Fruit fly (Drosophila melanogaster) whole organism, prepupa: ENCODE measurements around the gene Spn28Db.

ENCODE experiments used
- CG10631 ChIP-seq: fragments of 200-800 bp; sonication (Bioruptor generic); optimal IDR thresholded peaks from 2 replicates; lab custom pipeline; 2016; ENCODE audit warnings: missing biosample characterization, missing genetic modification characterization
- CG11294 ChIP-seq: fragments of 200-800 bp; sonication (Bioruptor generic); IDR thresholded peaks from 2 replicates; pipeline ENCODE4 v1.3.6; 2022; ENCODE audit warnings: missing biosample characterization, missing genetic modification characterization
- CG11762 ChIP-seq: fragments of 200-800 bp; sonication (Bioruptor generic); optimal IDR thresholded peaks from 3 replicates; lab custom pipeline; 2016; ENCODE audit warnings: missing biosample characterization, missing genetic modification characterization; ENCODE audit not compliant: insufficient read depth
- CG11902 ChIP-seq: fragments of 200-800 bp; sonication (Bioruptor generic); optimal IDR thresholded peaks from 3 replicates; lab custom pipeline; 2016; ENCODE audit warnings: missing biosample characterization, missing genetic modification characterization
- CG15336 ChIP-seq: fragments of 200-800 bp; sonication (Bioruptor generic); IDR thresholded peaks from 2 replicates; pipeline ENCODE4 v1.3.6; 2022; ENCODE audit warnings: missing biosample characterization, missing genetic modification characterization
- CG1621 ChIP-seq: fragments of 200-800 bp; sonication (Bioruptor generic); optimal IDR thresholded peaks from 3 replicates; lab custom pipeline; 2018; ENCODE audit warnings: missing biosample characterization, mild to moderate bottlenecking, missing genetic modification characterization
- CG16779 ChIP-seq: fragments of 200-800 bp; sonication (Bioruptor generic); optimal IDR thresholded peaks from 3 replicates; lab custom pipeline; 2017; ENCODE audit warnings: missing biosample characterization, mild to moderate bottlenecking, missing genetic modification characterization
- CG3032 ChIP-seq: fragments of 200-800 bp; optimal IDR thresholded peaks from 2 replicates; lab custom pipeline; 2019; ENCODE audit warnings: missing biosample characterization, mild to moderate bottlenecking, missing genetic modification characterization, moderate library complexity
- CG31627 ChIP-seq: fragments of 200-800 bp; sonication (Bioruptor generic); optimal IDR thresholded peaks from 3 replicates; lab custom pipeline; 2016; ENCODE audit warnings: missing biosample characterization, missing genetic modification characterization
- CG34406 ChIP-seq: fragments of 200-800 bp; sonication (Bioruptor generic); optimal IDR thresholded peaks from 3 replicates; lab custom pipeline; 2016; ENCODE audit warnings: missing biosample characterization, missing genetic modification characterization
- CG3919 ChIP-seq: fragments of 200-800 bp; sonication (Bioruptor generic); optimal IDR thresholded peaks from 3 replicates; lab custom pipeline; 2016; ENCODE audit warnings: missing biosample characterization, missing genetic modification characterization
- CG4318 ChIP-seq: fragments of 200-800 bp; sonication (Bioruptor generic); optimal IDR thresholded peaks from 3 replicates; lab custom pipeline; 2017; ENCODE audit warnings: missing biosample characterization, mild to moderate bottlenecking, missing genetic modification characterization
- CG6163 ChIP-seq: fragments of 200-800 bp; sonication (Bioruptor generic); IDR thresholded peaks from 3 replicates; pipeline ENCODE4 v1.3.6; 2022; ENCODE audit warnings: missing biosample characterization, missing genetic modification characterization
- CG6792 ChIP-seq: fragments of 200-800 bp; sonication (Bioruptor generic); optimal IDR thresholded peaks from 3 replicates; lab custom pipeline; 2016; ENCODE audit warnings: missing biosample characterization, missing genetic modification characterization
- CG6808 ChIP-seq: fragments of 200-800 bp; sonication (Bioruptor generic); optimal IDR thresholded peaks from 3 replicates; lab custom pipeline; 2017; ENCODE audit warnings: missing biosample characterization, missing genetic modification characterization, mild to moderate bottlenecking, moderate library complexity, missing genetic modification reagents
- CG7368 ChIP-seq: fragments of 200-800 bp; sonication (Bioruptor generic); optimal IDR thresholded peaks from 3 replicates; lab custom pipeline; 2016; ENCODE audit warnings: missing biosample characterization, missing genetic modification characterization
- CG8119 ChIP-seq: fragments of 200-800 bp; sonication (Bioruptor generic); IDR thresholded peaks from 3 replicates; pipeline ENCODE4 v1.3.6; 2022; ENCODE audit warnings: missing biosample characterization, missing genetic modification characterization
- CG8319 ChIP-seq: fragments of 200-800 bp; sonication (Bioruptor generic); optimal IDR thresholded peaks from 3 replicates; lab custom pipeline; 2016; ENCODE audit warnings: missing biosample characterization, missing genetic modification characterization
- CG8632 ChIP-seq: fragments of 200-800 bp; sonication (Bioruptor generic); optimal IDR thresholded peaks from 3 replicates; lab custom pipeline; 2016; ENCODE audit warnings: missing biosample characterization, missing genetic modification characterization
- CG9139 ChIP-seq: fragments of 200-800 bp; sonication (Bioruptor generic); optimal IDR thresholded peaks from 3 replicates; lab custom pipeline; 2017; ENCODE audit warnings: missing biosample characterization, mild to moderate bottlenecking, missing genetic modification characterization
- Eip75B ChIP-seq: fragments of 200-800 bp; sonication (Bioruptor generic); optimal IDR thresholded peaks from 3 replicates; lab custom pipeline; 2016; ENCODE audit warnings: missing biosample characterization, missing genetic modification characterization
- Eip78C ChIP-seq: fragments of 200-800 bp; sonication (Bioruptor generic); peaks from one replicate; lab custom pipeline; 2016; ENCODE audit warnings: missing biosample characterization, missing genetic modification characterization
- Eip93F ChIP-seq: fragments of 200-800 bp; sonication (Bioruptor generic); optimal IDR thresholded peaks from 2 replicates; lab custom pipeline; 2016; ENCODE audit warnings: missing biosample characterization, mild to moderate bottlenecking, missing genetic modification characterization
- Ets21C ChIP-seq: fragments of 200-800 bp; sonication (Bioruptor generic); optimal IDR thresholded peaks from 3 replicates; lab custom pipeline; 2016; ENCODE audit warnings: missing biosample characterization, missing genetic modification characterization
- Ets96B ChIP-seq: fragments of 200-800 bp; optimal IDR thresholded peaks from 2 replicates; lab custom pipeline; 2019; ENCODE audit warnings: missing biosample characterization, mild to moderate bottlenecking, missing genetic modification characterization, moderate library complexity
- Hr38 ChIP-seq: sonication (Bioruptor generic); optimal IDR thresholded peaks from 2 replicates; lab custom pipeline; 2016; ENCODE audit warnings: missing biosample characterization, missing genetic modification characterization
- Hr39 ChIP-seq: fragments of 200-800 bp; sonication (Bioruptor generic); optimal IDR thresholded peaks from 2 replicates; lab custom pipeline; 2016; ENCODE audit warnings: missing biosample characterization, missing genetic modification characterization
- Hr4 ChIP-seq: fragments of 200-800 bp; sonication (Bioruptor generic); optimal IDR thresholded peaks from 3 replicates; lab custom pipeline; 2016; ENCODE audit warnings: missing biosample characterization, missing genetic modification characterization
- Met ChIP-seq: fragments of 200-800 bp; sonication (Bioruptor generic); optimal IDR thresholded peaks from 3 replicates; lab custom pipeline; 2016; ENCODE audit warnings: missing biosample characterization, missing genetic modification characterization
- OdsH ChIP-seq: fragments of 200-800 bp; sonication (Bioruptor generic); optimal IDR thresholded peaks from 3 replicates; lab custom pipeline; 2016; ENCODE audit warnings: missing biosample characterization, missing genetic modification characterization
- Smox ChIP-seq: fragments of 200-800 bp; sonication (Bioruptor generic); optimal IDR thresholded peaks from 3 replicates; lab custom pipeline; 2016; ENCODE audit warnings: missing biosample characterization, missing genetic modification characterization
- Sox102F ChIP-seq: fragments of 200-800 bp; sonication (Bioruptor generic); optimal IDR thresholded peaks from 2 replicates; lab custom pipeline; 2016; ENCODE audit warnings: missing biosample characterization, mild to moderate bottlenecking, missing genetic modification characterization
- Sox14 ChIP-seq: fragments of 200-800 bp; sonication (Bioruptor generic); optimal IDR thresholded peaks from 3 replicates; lab custom pipeline; 2016; ENCODE audit warnings: missing biosample characterization, missing genetic modification characterization
- Sox15 ChIP-seq: fragments of 200-800 bp; sonication (Bioruptor generic); optimal IDR thresholded peaks from 3 replicates; lab custom pipeline; 2016; ENCODE audit warnings: missing biosample characterization, missing genetic modification characterization
- achi ChIP-seq: fragments of 200-800 bp; sonication (Bioruptor generic); optimal IDR thresholded peaks from 3 replicates; lab custom pipeline; 2016; ENCODE audit warnings: missing biosample characterization, missing genetic modification characterization
- cyc ChIP-seq: fragments of 200-800 bp; sonication (Bioruptor generic); optimal IDR thresholded peaks from 3 replicates; lab custom pipeline; 2016; ENCODE audit warnings: missing biosample characterization, missing genetic modification characterization
- dac ChIP-seq: fragments of 200-800 bp; sonication (Bioruptor generic); optimal IDR thresholded peaks from 2 replicates; lab custom pipeline; 2017; ENCODE audit warnings: missing biosample characterization, mild to moderate bottlenecking, missing genetic modification characterization
- dsx ChIP-seq: fragments of 200-800 bp; optimal IDR thresholded peaks from 3 replicates; lab custom pipeline; 2019; ENCODE audit warnings: missing biosample characterization, mild to moderate bottlenecking, missing genetic modification characterization, moderate library complexity; ENCODE audit not compliant: poor library complexity, severe bottlenecking
- eg ChIP-seq: fragments of 200-800 bp; sonication (Bioruptor generic); IDR thresholded peaks from 3 replicates; pipeline ENCODE4 v1.3.6; 2022; ENCODE audit warnings: missing biosample characterization, missing genetic modification characterization
- esn ChIP-seq: fragments of 200-800 bp; sonication (Bioruptor generic); optimal IDR thresholded peaks from 2 replicates; lab custom pipeline; 2016; ENCODE audit warnings: missing biosample characterization, mild to moderate bottlenecking, missing genetic modification characterization, moderate library complexity
- fd59A ChIP-seq: fragments of 200-800 bp; sonication (Bioruptor generic); optimal IDR thresholded peaks from 2 replicates; lab custom pipeline; 2017; ENCODE audit warnings: missing biosample characterization, mild to moderate bottlenecking, missing genetic modification characterization, missing genetic modification reagents
- fd85E ChIP-seq: fragments of 200-800 bp; sonication (Bioruptor generic); optimal IDR thresholded peaks from 3 replicates; lab custom pipeline; 2016; ENCODE audit warnings: missing biosample characterization, missing genetic modification characterization
- lz ChIP-seq: fragments of 200-800 bp; sonication (Bioruptor generic); optimal IDR thresholded peaks from 3 replicates; lab custom pipeline; 2016; ENCODE audit warnings: missing biosample characterization, missing genetic modification characterization
- net ChIP-seq: fragments of 200-800 bp; sonication (Bioruptor generic); optimal IDR thresholded peaks from 3 replicates; lab custom pipeline; 2016; ENCODE audit warnings: missing biosample characterization, missing genetic modification characterization
- pdm3 ChIP-seq: fragments of 200-800 bp; sonication (Bioruptor generic); optimal IDR thresholded peaks from 3 replicates; lab custom pipeline; 2016; ENCODE audit warnings: missing biosample characterization, missing genetic modification characterization
- spab ChIP-seq: fragments of 200-800 bp; sonication (Bioruptor generic); optimal IDR thresholded peaks from 2 replicates; lab custom pipeline; 2017; ENCODE audit warnings: missing biosample characterization, mild to moderate bottlenecking, missing genetic modification characterization, missing genetic modification reagents
- ss ChIP-seq, 2 experiments: fragments of 200-800 bp; sonication (Bioruptor generic); optimal IDR thresholded peaks; 2 replicates in 1 of 2; 3 replicates in 1 of 2; lab custom pipeline; 2017 to 2018; ENCODE audit warnings: mild to moderate bottlenecking in 2 of 2, missing biosample characterization in 2 of 2, missing genetic modification characterization in 2 of 2, moderate library complexity in 1 of 2
- svp ChIP-seq: fragments of 200-800 bp; sonication (Bioruptor generic); peaks from one replicate; lab custom pipeline; 2016; ENCODE audit warnings: missing biosample characterization, missing genetic modification characterization
- vri ChIP-seq: fragments of 200-800 bp; sonication (Bioruptor generic); optimal IDR thresholded peaks from 3 replicates; lab custom pipeline; 2016; ENCODE audit warnings: missing biosample characterization, mild to moderate bottlenecking, missing genetic modification characterization

Gene Spn28Db

DNA sequence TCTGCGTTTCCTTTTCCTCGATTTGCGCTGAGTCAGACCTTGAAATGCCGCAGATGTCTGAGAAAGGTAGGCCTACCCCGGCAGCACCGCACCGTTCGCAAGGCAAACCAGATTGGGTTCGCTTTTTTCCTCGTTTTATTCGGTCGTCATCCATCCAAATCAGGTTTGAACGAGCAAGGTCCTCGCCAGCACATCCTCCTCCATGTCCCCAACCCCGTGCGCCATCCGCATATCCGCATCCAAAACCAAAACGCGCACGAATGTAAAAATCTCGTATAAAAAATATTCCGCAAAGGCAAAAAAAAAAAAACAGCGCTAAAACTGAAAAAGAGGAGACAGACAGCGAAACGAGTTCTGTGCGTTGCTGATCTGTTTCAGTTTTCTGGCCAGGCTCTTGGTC, 19.4 kb upstream of the Spn28Db start (continued):
- TF ChIP-seq CG11762 (GFP tag; lab: Kevin White, UChicago), result no peak
- peak; percentile 39 for TF ChIP-seq CG6808 (GFP tag; lab: Kevin White, UChicago)
- peak; percentile 46 for TF ChIP-seq Eip75B (GFP tag; lab: Kevin White, UChicago)
- TF ChIP-seq Met (GFP tag; lab: Kevin White, UChicago), result no peak
- no peak for TF ChIP-seq CG11902 (GFP tag; lab: Kevin White, UChicago)
- TF ChIP-seq CG31627 (GFP tag; lab: Kevin White, UChicago), result no peak
- TF ChIP-seq CG8319 (GFP tag; lab: Kevin White, UChicago), result no peak
- TF ChIP-seq CG6792 (GFP tag; lab: Kevin White, UChicago), result no peak

DNA sequence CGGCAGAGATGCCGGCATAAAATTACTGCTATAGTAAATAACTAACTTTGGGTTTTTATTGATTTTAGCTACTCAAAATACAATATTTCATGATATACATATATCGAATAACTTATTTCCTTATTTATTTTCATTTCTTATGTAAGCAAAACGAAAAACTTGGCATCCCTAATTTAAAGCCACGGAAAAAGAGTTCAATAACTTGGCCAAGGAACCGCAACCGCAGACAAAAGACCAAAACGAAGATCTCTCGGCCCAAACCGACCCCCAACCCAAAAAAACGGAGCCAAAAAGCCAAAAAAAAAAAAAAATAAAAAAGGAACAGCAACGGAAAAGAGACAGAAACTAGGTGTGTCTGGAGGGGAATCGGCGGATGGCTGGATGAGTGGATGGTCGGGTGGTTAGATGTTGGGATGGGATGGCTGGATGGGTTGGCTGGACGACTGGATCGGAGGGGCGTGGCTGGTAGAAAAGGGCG, 18.9 kb upstream of the Spn28Db start:
- TF ChIP-seq CG1621 (no peak), achi (peak; percentile 36), CG7368 (GFP tag; lab: Kevin White, UChicago) (no peak), CG16779 (no peak), Sox102F (peak; percentile 73), CG34406 (GFP tag; lab: Kevin White, UChicago) (peak; percentile 37), CG8119 (GFP tag; lab: Robert Waterston, UW) (no peak), Ets96B (peak; percentile 57), net (peak; percentile 3), CG9139 (peak; percentile 1), CG3032 (tag; lab: Kevin White, UChicago) (peak; percentile 57), Smox (peak; percentile 68), Sox15 (GFP tag; lab: Kevin White, UChicago) (no peak), Eip78C (GFP tag; lab: Kevin White, UChicago) (peak; percentile 88), CG11294 (GFP tag; lab: Robert Waterston, UW) (no peak), CG8632 (GFP tag; lab: Kevin White, UChicago) (peak; percentile 34), dac (GFP tag; lab: Kevin White, UChicago) (no peak), Hr38 (GFP tag; lab: Kevin White, UChicago) (no peak), CG10631 (GFP tag; lab: Kevin White, UChicago) (no peak), eg (GFP tag; lab: Robert Waterston, UW) (no peak), fd59A (GFP tag; lab: Kevin White, UChicago) (no peak), CG31627 (GFP tag; lab: Kevin White, UChicago) (peak; percentile 33), fd85E (no peak), Hr39 (GFP tag; lab: Kevin White, UChicago) (peak; percentile 26), cyc (GFP tag; lab: Kevin White, UChicago) (peak; percentile 48), Hr4 (GFP tag; lab: Kevin White, UChicago) (no peak), pdm3 (GFP tag; lab: Kevin White, UChicago) (peak; percentile 31), Eip75B (GFP tag; lab: Kevin White, UChicago) (no peak), CG15336 (GFP tag; lab: Robert Waterston, UW) (no peak), svp (GFP tag; lab: Kevin White, UChicago) (peak; percentile 89), Eip93F (GFP tag; lab: Kevin White, UChicago) (no peak), OdsH (GFP tag; lab: Kevin White, UChicago) (peak; percentile 22), dsx (GFP tag; lab: Kevin White, UChicago) (peak; percentile 75), CG4318 (GFP tag; lab: Kevin White, UChicago) (no peak), lz (GFP tag; lab: Kevin White, UChicago) (peak; percentile 53), CG3919 (peak; percentile 40), CG8319 (GFP tag; lab: Kevin White, UChicago) (peak; percentile 3), ss (GFP tag; optimal IDR thresholded peaks at IDR 0.05; lab: Kevin White, UChicago) (peak in 1 of 2 experiments; percentile 50), CG6163 (GFP tag; lab: Robert Waterston, UW) (peak; percentile 61; the same call in 1 of the 3 replicates), CG11762 (GFP tag; lab: Kevin White, UChicago) (no peak), Sox14 (GFP tag; lab: Kevin White, UChicago) (peak; percentile 25), spab (GFP tag; lab: Kevin White, UChicago) (peak; percentile 59), esn (GFP tag; lab: Kevin White, UChicago) (peak; percentile 74), vri (GFP tag; lab: Kevin White, UChicago) (peak; percentile 52), Ets21C (GFP tag; lab: Kevin White, UChicago) (peak; percentile 5), Met (GFP tag; lab: Kevin White, UChicago) (peak; percentile 84)
